Worm (Caenorhabditis elegans): ENCODE results near the gene F09E10.7.

The F09E10.7 gene

ce11 chrX:1468057-1468456 is 33.6 kb downstream of the F09E10.7 start:
- TF ChIP-seq elt-4 (tag; optimal IDR thresholded peaks at IDR 0.05) (no peak), unc-42 (tag; optimal IDR thresholded peaks at IDR 0.05) (peak; percentile 62)

ce11 chrX:1464699-1465098 is 37.0 kb downstream of the F09E10.7 start, which contains the start of gene D1005.6:
Gene D1005.6 (minus strand): TSS chrX:1464799.
- TF ChIP-seq npax-4 (tag; optimal IDR thresholded peaks at IDR 0.05) (no peak), hlh-13 (GFP tag; optimal IDR thresholded peaks at IDR 0.05) (no peak), hlh-15 (tag; optimal IDR thresholded peaks at IDR 0.05) (no peak), zip-5 (tag; optimal IDR thresholded peaks at IDR 0.05) (no peak), elt-2 (tag; optimal IDR thresholded peaks at IDR 0.05) (no peak), elt-4 (tag; optimal IDR thresholded peaks at IDR 0.05) (no peak), ceh-45 (GFP tag; IDR thresholded peaks at IDR 0.05) (no peak), ceh-18 (tag; optimal IDR thresholded peaks at IDR 0.05) (no peak), ceh-30 (tag; optimal IDR thresholded peaks at IDR 0.05) (no peak), fkh-10 (GFP tag; optimal IDR thresholded peaks at IDR 0.05) (no peak), ceh-22 (tag; optimal IDR thresholded peaks at IDR 0.05) (no peak), Y22D7AL.16 (tag; optimal IDR thresholded peaks at IDR 0.05) (no peak), sdc-2 (tag; optimal IDR thresholded peaks at IDR 0.05) (no peak)

- no peak for TF ChIP-seq pqm-1 (tag; optimal IDR thresholded peaks at IDR 0.05)
- TF ChIP-seq ceh-45 (GFP tag; IDR thresholded peaks at IDR 0.05): no peak
- no peak for TF ChIP-seq hlh-6 (tag; optimal IDR thresholded peaks at IDR 0.05)
- TF ChIP-seq sdc-2 (tag; optimal IDR thresholded peaks at IDR 0.05): no peak
- TF ChIP-seq ceh-30 (tag; optimal IDR thresholded peaks at IDR 0.05): no peak
- no peak for TF ChIP-seq hlh-30 (tag; optimal IDR thresholded peaks at IDR 0.05; ENCODE audit: insufficient read depth)
- TF ChIP-seq ama-1 (optimal IDR thresholded peaks at IDR 0.05): no peak
- TF ChIP-seq hlh-15 (tag; optimal IDR thresholded peaks at IDR 0.05): no peak
- TF ChIP-seq C08G9.2 (tag; optimal IDR thresholded peaks at IDR 0.05): no peak
- no peak for TF ChIP-seq lin-11 (tag; optimal IDR thresholded peaks at IDR 0.05)
- TF ChIP-seq pat-9 (tag; optimal IDR thresholded peaks at IDR 0.05): no peak
- no peak for TF ChIP-seq Y22D7AL.16 (tag; optimal IDR thresholded peaks at IDR 0.05)
- TF ChIP-seq ceh-24 (tag; optimal IDR thresholded peaks at IDR 0.05): no peak
These were observed 41.9 kb downstream of the F09E10.7 start for ce11 chrX:1459756-1460155.

ce11 chrX:1458793-1459192 is 42.9 kb downstream of the F09E10.7 start, which contains the start of gene D1005.2:
Gene D1005.2 (plus strand): TSS chrX:1459022.
- TF ChIP-seq ceh-22 (tag; optimal IDR thresholded peaks at IDR 0.05) (no peak), ttx-3 (tag; optimal IDR thresholded peaks at IDR 0.05) (no peak), syd-9 (tag; optimal IDR thresholded peaks at IDR 0.05) (no peak)

ce11 chrX:1456350-1457080 is 45.1 kb downstream of the F09E10.7 start:
- TF ChIP-seq tbx-2 (tag; optimal IDR thresholded peaks at IDR 0.05) (peak; percentile 13), unc-42 (tag; optimal IDR thresholded peaks at IDR 0.05) (no peak), rnt-1 (tag; optimal IDR thresholded peaks at IDR 0.05) (peak; percentile 54), tbx-7 (tag; optimal IDR thresholded peaks at IDR 0.05) (no peak), ref-2 (tag; optimal IDR thresholded peaks at IDR 0.05) (no peak), pag-3 (tag; optimal IDR thresholded peaks at IDR 0.05; ENCODE audit: borderline replicate concordance) (no peak), ceh-18 (tag; optimal IDR thresholded peaks at IDR 0.05) (peak; percentile 42), ztf-16 (tag; optimal IDR thresholded peaks at IDR 0.05) (no peak), unc-55 (GFP tag; optimal IDR thresholded peaks at IDR 0.05) (peak; percentile 59), C38D4.7 (GFP tag; optimal IDR thresholded peaks at IDR 0.05) (no peak), ceh-14 (tag; optimal IDR thresholded peaks at IDR 0.05) (no peak), ceh-22 (tag; optimal IDR thresholded peaks at IDR 0.05) (no peak), pax-1 (tag; optimal IDR thresholded peaks at IDR 0.05) (no peak)
